Worm (Caenorhabditis elegans): ENCODE measurements around the gene B0280.11.

ce11 chrIII:7120477-7120876, 17.6 kb downstream of the B0280.11 start:
- TF ChIP-seq eor-1 (tag; optimal IDR thresholded peaks at IDR 0.05) (no peak), aly-2 (tag; optimal IDR thresholded peaks at IDR 0.05) (no peak), nfya-1 (tag; optimal IDR thresholded peaks at IDR 0.05; ENCODE audit: insufficient read depth) (no peak), unc-62 (GFP tag; optimal IDR thresholded peaks at IDR 0.05) (no peak), egl-27 (tag; optimal IDR thresholded peaks at IDR 0.05) (peak; percentile 46), fkh-10 (GFP tag; optimal IDR thresholded peaks at IDR 0.05) (no peak), elt-1 (tag; optimal IDR thresholded peaks at IDR 0.05) (no peak), pqm-1 (tag; optimal IDR thresholded peaks at IDR 0.05) (peak; percentile 63), snpc-4 (tag; optimal IDR thresholded peaks at IDR 0.05) (no peak), nhr-77 (tag; optimal IDR thresholded peaks at IDR 0.05) (no peak), elt-2 (tag; optimal IDR thresholded peaks at IDR 0.05) (peak; percentile 26), ZK546.5 (tag; optimal IDR thresholded peaks at IDR 0.05) (no peak)
